Worm (Caenorhabditis elegans) whole organism, L1 larva: Measurements from ENCODE around the gene K02G10.15.

Source experiments
- C16A3.4 ChIP-seq: fragments of 150-350 bp; optimal IDR thresholded peaks from 2 replicates; lab custom pipeline; 2014; ENCODE audit warnings: missing biosample characterization, missing genetic modification characterization
- C34B4.2 ChIP-seq: sonication (generic microtip); optimal IDR thresholded peaks from 2 replicates; lab custom pipeline; 2017; ENCODE audit warnings: mild to moderate bottlenecking, missing genetic modification characterization, missing compliant biosample characterization
- alr-1 ChIP-seq: fragments of 200-800 bp; sonication (Bioruptor generic); optimal IDR thresholded peaks from 2 replicates; lab custom pipeline; 2018; ENCODE audit warnings: borderline replicate concordance, mild to moderate bottlenecking, missing genetic modification characterization, missing compliant biosample characterization
- ama-1 ChIP-seq: fragments of 150-350 bp; optimal IDR thresholded peaks from 2 replicates; lab custom pipeline; 2014
- ceh-63 ChIP-seq: fragments of 200-800 bp; sonication (Bioruptor generic); optimal IDR thresholded peaks from 2 replicates; lab custom pipeline; 2018; ENCODE audit warnings: mild to moderate bottlenecking, missing genetic modification characterization, missing compliant biosample characterization
- ceh-82 ChIP-seq, 3 experiments: fragments of 150-350 bp in 1 of 3; sonication (generic microtip) in 2 of 3; optimal IDR thresholded peaks; 2 replicates each; lab custom pipeline; 2014 to 2017; ENCODE audit warnings: missing biosample characterization in 3 of 3, missing genetic modification characterization in 3 of 3
- ceh-90 ChIP-seq: sonication (generic microtip); optimal IDR thresholded peaks from 2 replicates; lab custom pipeline; 2016; ENCODE audit warnings: missing genetic modification characterization, missing compliant biosample characterization
- ces-1 ChIP-seq: fragments of 150-350 bp; optimal IDR thresholded peaks from 2 replicates; lab custom pipeline; 2014; ENCODE audit warnings: missing biosample characterization, missing genetic modification reagents, missing genetic modification characterization
- egl-13 ChIP-seq: sonication (generic microtip); optimal IDR thresholded peaks from 2 replicates; lab custom pipeline; 2016; ENCODE audit warnings: missing genotype, missing genetic modification reagents, missing genetic modification characterization, missing compliant biosample characterization
- egl-27 ChIP-seq, 2 experiments: fragments of 150-350 bp in 1 of 2; sonication (generic microtip); optimal IDR thresholded peaks; 3 replicates each; lab custom pipeline; 2017 to 2018; ENCODE audit warnings: missing biosample characterization in 2 of 2, missing genetic modification characterization in 2 of 2, missing genetic modification reagents in 2 of 2
- elt-2 ChIP-seq: sonication (generic microtip); optimal IDR thresholded peaks from 2 replicates; lab custom pipeline; 2016; ENCODE audit warnings: missing genetic modification characterization, mild to moderate bottlenecking, inconsistent platforms, missing compliant biosample characterization, missing genetic modification reagents
- elt-3 ChIP-seq, 6 experiments: fragments of 150-350 bp in 1 of 6; sonication (generic microtip); optimal IDR thresholded peaks; 2 replicates each; lab custom pipeline; 2017 to 2018; ENCODE audit warnings: missing biosample characterization in 6 of 6, missing genetic modification characterization in 6 of 6, inconsistent platforms in 1 of 6
- ets-5 ChIP-seq: fragments of 200-800 bp; sonication (Bioruptor generic); IDR thresholded peaks from 2 replicates; pipeline ENCODE4 v1.3.6; 2022; ENCODE audit warnings: missing genetic modification characterization, missing compliant biosample characterization
- fkh-10 ChIP-seq: sonication (generic microtip); optimal IDR thresholded peaks from 2 replicates; lab custom pipeline; 2017; ENCODE audit warnings: missing biosample characterization, missing genetic modification reagents, missing genetic modification characterization
- fkh-4 ChIP-seq: sonication (generic microtip); optimal IDR thresholded peaks from 2 replicates; lab custom pipeline; 2016; ENCODE audit warnings: missing compliant biosample characterization, missing genetic modification characterization, borderline replicate concordance
- fkh-8 ChIP-seq: sonication (generic microtip); optimal IDR thresholded peaks from 2 replicates; lab custom pipeline; 2016; ENCODE audit warnings: mild to moderate bottlenecking, missing genetic modification characterization, missing compliant biosample characterization
- grh-1 ChIP-seq: fragments of 200-800 bp; sonication (Bioruptor generic); IDR thresholded peaks from 2 replicates; pipeline ENCODE4 v1.3.6; 2022; ENCODE audit warnings: missing genetic modification reagents, missing genetic modification characterization, missing compliant biosample characterization
- hlh-4 ChIP-seq: sonication (generic microtip); optimal IDR thresholded peaks from 2 replicates; lab custom pipeline; 2016; ENCODE audit warnings: mild to moderate bottlenecking, missing genetic modification characterization, missing compliant biosample characterization
- irx-1 ChIP-seq: sonication (generic microtip); optimal IDR thresholded peaks from 2 replicates; lab custom pipeline; 2016; ENCODE audit warnings: missing genetic modification characterization, missing compliant biosample characterization
- isw-1 ChIP-seq: fragments of 200-800 bp; sonication (Bioruptor generic); IDR thresholded peaks from 2 replicates; pipeline ENCODE4 v1.3.6; 2022; ENCODE audit warnings: missing genetic modification characterization, missing compliant biosample characterization
- jun-1 ChIP-seq: fragments of 150-350 bp; optimal IDR thresholded peaks from 2 replicates; lab custom pipeline; 2014; ENCODE audit warnings: missing biosample characterization, missing genetic modification reagents, missing genetic modification characterization
- lin-13 ChIP-seq: fragments of 150-350 bp; optimal IDR thresholded peaks from 2 replicates; lab custom pipeline; 2014; ENCODE audit warnings: missing biosample characterization, missing genetic modification reagents, missing genetic modification characterization
- lin-15B ChIP-seq: fragments of 150-350 bp; sonication (generic microtip); optimal IDR thresholded peaks from 3 replicates; lab custom pipeline; 2014; ENCODE audit warnings: missing biosample characterization, missing genetic modification characterization
- lin-35 ChIP-seq, 2 experiments: fragments of 150-350 bp; optimal IDR thresholded peaks; 2 replicates each; lab custom pipeline; 2014; ENCODE audit warnings: missing biosample characterization in 2 of 2, missing genetic modification characterization in 2 of 2, missing genetic modification reagents in 2 of 2
- lin-39 ChIP-seq: fragments of 150-350 bp; optimal IDR thresholded peaks from 2 replicates; lab custom pipeline; 2014; ENCODE audit warnings: missing biosample characterization, missing genetic modification reagents, missing genetic modification characterization
- mab-9 ChIP-seq: fragments of 200-800 bp; sonication (Bioruptor generic); IDR thresholded peaks from 2 replicates; pipeline ENCODE4 v1.3.6; 2022; ENCODE audit warnings: missing genetic modification reagents, missing genetic modification characterization, missing compliant biosample characterization
- mdl-1 ChIP-seq, 2 experiments: fragments of 150-350 bp; optimal IDR thresholded peaks; 2 replicates each; lab custom pipeline; 2014 to 2017; ENCODE audit warnings: missing biosample characterization in 2 of 2, missing genetic modification characterization in 2 of 2, inconsistent platforms in 1 of 2
- mef-2 ChIP-seq: fragments of 150-350 bp; optimal IDR thresholded peaks from 2 replicates; lab custom pipeline; 2014; ENCODE audit warnings: missing biosample characterization, missing genetic modification characterization
- nhr-11 ChIP-seq: fragments of 150-350 bp; optimal IDR thresholded peaks from 2 replicates; lab custom pipeline; 2014; ENCODE audit warnings: missing biosample characterization, missing genetic modification characterization
- nhr-12 ChIP-seq: sonication (generic microtip); optimal IDR thresholded peaks from 2 replicates; lab custom pipeline; 2017; ENCODE audit warnings: missing biosample characterization, missing genetic modification characterization
- nhr-19 ChIP-seq: fragments of 200-800 bp; sonication (Bioruptor generic); conservative IDR thresholded peaks from 2 replicates; pipeline ENCODE4 v1.3.6; 2022; ENCODE audit warnings: missing genetic modification characterization, missing compliant biosample characterization
- nhr-28 ChIP-seq: fragments of 150-350 bp; optimal IDR thresholded peaks from 2 replicates; lab custom pipeline; 2014; ENCODE audit warnings: missing biosample characterization, missing genetic modification characterization
- nhr-71 ChIP-seq: sonication (generic microtip); optimal IDR thresholded peaks from 2 replicates; lab custom pipeline; 2016; ENCODE audit warnings: mild to moderate bottlenecking, missing genetic modification characterization, moderate library complexity, missing compliant biosample characterization
- nhr-76 ChIP-seq: sonication (generic microtip); optimal IDR thresholded peaks from 2 replicates; lab custom pipeline; 2017; ENCODE audit warnings: missing biosample characterization, missing genetic modification characterization
- nhr-77 ChIP-seq: fragments of 150-350 bp; optimal IDR thresholded peaks from 2 replicates; lab custom pipeline; 2014; ENCODE audit warnings: missing biosample characterization, missing genetic modification characterization
- pax-3 ChIP-seq: fragments of 200-800 bp; sonication (Bioruptor generic); optimal IDR thresholded peaks from 2 replicates; lab custom pipeline; 2018; ENCODE audit warnings: mild to moderate bottlenecking, missing genetic modification characterization, moderate library complexity, missing compliant biosample characterization
- pqm-1 ChIP-seq: sonication (generic microtip); optimal IDR thresholded peaks from 3 replicates; lab custom pipeline; 2017; ENCODE audit warnings: missing biosample characterization, missing genetic modification characterization
- skn-1 ChIP-seq: fragments of 150-350 bp; optimal IDR thresholded peaks from 2 replicates; lab custom pipeline; 2014; ENCODE audit warnings: missing biosample characterization, missing genetic modification characterization
- snu-23 ChIP-seq: sonication (generic microtip); optimal IDR thresholded peaks from 2 replicates; lab custom pipeline; 2016; ENCODE audit warnings: missing genetic modification characterization, missing compliant biosample characterization
- sptf-1 ChIP-seq: fragments of 150-350 bp; optimal IDR thresholded peaks from 2 replicates; lab custom pipeline; 2014; ENCODE audit warnings: missing biosample characterization, missing genetic modification characterization
- sup-37 ChIP-seq: fragments of 200-800 bp; sonication (Bioruptor generic); optimal IDR thresholded peaks from 2 replicates; lab custom pipeline; 2018; ENCODE audit warnings: mild to moderate bottlenecking, missing genetic modification characterization, missing compliant biosample characterization
- swsn-7 ChIP-seq: sonication (generic microtip); optimal IDR thresholded peaks from 2 replicates; lab custom pipeline; 2016; ENCODE audit warnings: missing genetic modification characterization, missing compliant biosample characterization
- tbx-2 ChIP-seq: sonication (generic microtip); optimal IDR thresholded peaks from 2 replicates; lab custom pipeline; 2016; ENCODE audit warnings: missing genetic modification characterization, missing compliant biosample characterization
- unc-130 ChIP-seq: fragments of 150-350 bp; optimal IDR thresholded peaks from 2 replicates; lab custom pipeline; 2017; ENCODE audit warnings: missing biosample characterization, missing genetic modification characterization, inconsistent platforms
- unc-30 ChIP-seq: sonication (generic microtip); optimal IDR thresholded peaks from 2 replicates; lab custom pipeline; 2017; ENCODE audit warnings: missing biosample characterization, missing genetic modification characterization
- unc-62 ChIP-seq: fragments of 150-350 bp; optimal IDR thresholded peaks from 2 replicates; lab custom pipeline; 2014; ENCODE audit warnings: missing biosample characterization, missing genetic modification reagents, missing genetic modification characterization
- unc-86 ChIP-seq: sonication (generic microtip); optimal IDR thresholded peaks from 2 replicates; lab custom pipeline; 2016; ENCODE audit warnings: missing genetic modification characterization, missing compliant biosample characterization
- unc-98 ChIP-seq: fragments of 200-800 bp; sonication (Bioruptor generic); IDR thresholded peaks from 2 replicates; pipeline ENCODE4 v1.3.6; 2022; ENCODE audit warnings: missing genetic modification characterization, missing compliant biosample characterization
- vab-15 ChIP-seq: sonication (generic microtip); optimal IDR thresholded peaks from 2 replicates; lab custom pipeline; 2017; ENCODE audit warnings: missing genotype, mild to moderate bottlenecking, missing genetic modification characterization, missing compliant biosample characterization
- xbp-1 ChIP-seq: sonication (generic microtip); optimal IDR thresholded peaks from 2 replicates; lab custom pipeline; 2016; ENCODE audit warnings: missing genetic modification characterization, missing compliant biosample characterization
- ztf-4 ChIP-seq: fragments of 150-350 bp; optimal IDR thresholded peaks from 2 replicates; lab custom pipeline; 2014; ENCODE audit warnings: missing biosample characterization, missing genetic modification characterization

K02G10.15 gene

ce11 chrX:4715107-4715506 lies 32.6 kb upstream of the K02G10.15 start, which contains the start of gene rpl-25.1:
TSS of gene rpl-25.1 (plus strand) at chrX:4715178.
- no peak for TF ChIP-seq swsn-7 (tag; lab: Kevin White, UChicago)

DNA sequence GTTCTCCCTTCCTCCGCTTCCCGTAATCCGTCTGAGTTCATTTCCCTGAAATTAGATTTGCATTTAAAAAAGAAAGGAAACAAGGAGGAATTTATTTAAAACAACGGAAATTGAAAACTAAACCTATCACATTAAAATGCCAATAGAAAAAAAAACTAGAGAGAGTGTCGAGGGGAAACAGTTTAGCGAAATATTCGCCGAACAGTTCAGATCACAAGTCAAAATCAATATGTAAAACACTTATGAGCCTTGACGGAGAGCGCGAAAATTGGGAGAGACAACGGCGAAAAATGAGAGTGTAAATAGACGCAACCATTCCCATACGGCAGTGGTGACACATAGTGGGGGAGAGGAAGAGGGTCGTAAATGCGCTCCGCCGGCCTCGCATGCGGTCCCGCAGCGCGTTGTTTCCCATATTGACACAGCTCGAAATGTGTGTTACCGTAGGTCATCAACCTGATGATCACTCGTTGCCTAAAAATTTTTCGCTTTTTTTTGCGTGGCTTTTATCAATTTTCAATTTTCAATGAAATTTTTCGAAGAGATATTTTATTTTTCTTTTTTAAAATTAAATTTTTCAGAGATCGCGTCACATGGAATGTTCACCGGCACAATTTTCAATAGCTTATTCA lies 29.3 kb upstream of the K02G10.15 start, which contains the start of the genes dnj-14 and glit-1:
Gene dnj-14, minus strand, starts transcription at position 51 of the 632 bp plus-strand sequence.
Gene glit-1, plus strand, starts transcription at position 582 of the 632 bp plus-strand sequence.
- TF ChIP-seq egl-13 (tag; lab: Kevin White, UChicago): peak; percentile 28
- peak; percentile 88 for TF ChIP-seq fkh-8 (tag; lab: Kevin White, UChicago)
- peak; percentile 31 for TF ChIP-seq mef-2 (tag; lab: Kevin White, UChicago)
- TF ChIP-seq fkh-4 (tag; lab: Kevin White, UChicago): no peak
- peak; percentile 73 for TF ChIP-seq grh-1 (GFP tag; lab: Robert Waterston, UW)
- no peak for TF ChIP-seq nhr-76
- no peak for TF ChIP-seq alr-1 (tag; lab: Kevin White, UChicago)
- peak; percentile 84 to 90 for TF ChIP-seq lin-35 (GFP tag; optimal IDR thresholded peaks at IDR 0.05; lab: Kevin White, UChicago)
- peak; percentile 92 for TF ChIP-seq nhr-71 (tag; lab: Kevin White, UChicago)
- TF ChIP-seq egl-27 (tag; optimal IDR thresholded peaks at IDR 0.05; lab: Kevin White, UChicago): peak in 1 of 2 experiments; percentile 4
- no peak for TF ChIP-seq ceh-90 (tag; lab: Kevin White, UChicago)
- TF ChIP-seq C16A3.4 (tag; lab: Kevin White, UChicago): peak; percentile 92
- no peak for TF ChIP-seq C34B4.2
- peak; percentile 66 for TF ChIP-seq ztf-4 (tag; lab: Kevin White, UChicago)
- TF ChIP-seq sup-37 (GFP tag; lab: Kevin White, UChicago): peak; percentile 26
- peak; percentile 86 for TF ChIP-seq isw-1 (GFP tag; lab: Robert Waterston, UW)
- TF ChIP-seq pax-3: peak; percentile 71
- peak in 1 of 2 experiments; percentile 88 for TF ChIP-seq mdl-1 (tag; optimal IDR thresholded peaks at IDR 0.05; lab: Kevin White, UChicago)
- no peak; the same call in 1 of the 2 replicates for TF ChIP-seq unc-98 (GFP tag; lab: Robert Waterston, UW)
- TF ChIP-seq lin-13 (GFP tag; lab: Kevin White, UChicago): peak; percentile 80
- no peak for TF ChIP-seq sptf-1 (tag; lab: Kevin White, UChicago)
- peak; percentile 92 for TF ChIP-seq lin-15B (tag; lab: Kevin White, UChicago)
- TF ChIP-seq unc-62 (GFP tag; lab: Kevin White, UChicago): no peak
- TF ChIP-seq vab-15 (tag; lab: Kevin White, UChicago): peak; percentile 73
- TF ChIP-seq ets-5: no peak
- TF ChIP-seq ama-1 (lab: Kevin White, UChicago): no peak
- no peak for TF ChIP-seq ces-1 (GFP tag; lab: Kevin White, UChicago)
- no peak for TF ChIP-seq ceh-63 (GFP tag; lab: Kevin White, UChicago)
- peak; percentile 95 for TF ChIP-seq snu-23 (GFP tag; lab: Kevin White, UChicago)
- TF ChIP-seq elt-2 (tag; lab: Kevin White, UChicago): peak; percentile 76
- peak; percentile 93 for TF ChIP-seq nhr-77 (tag; lab: Kevin White, UChicago)
- peak; percentile 78 to 96 (median 80) for TF ChIP-seq ceh-82 (tag; optimal IDR thresholded peaks at IDR 0.05; lab: Kevin White, UChicago)
- no peak for TF ChIP-seq hlh-4 (tag; lab: Kevin White, UChicago)
- peak; percentile 6 for TF ChIP-seq nhr-11 (tag; lab: Kevin White, UChicago)
- peak; percentile 91 for TF ChIP-seq jun-1 (tag; lab: Kevin White, UChicago)
- TF ChIP-seq nhr-28 (tag; lab: Kevin White, UChicago): no peak
- peak; percentile 93 for TF ChIP-seq skn-1 (tag; lab: Kevin White, UChicago)
- no peak for TF ChIP-seq pqm-1 (tag; lab: Kevin White, UChicago)
- peak; percentile 87 for TF ChIP-seq nhr-19 (GFP tag; lab: Robert Waterston, UW)
- peak; percentile 74 for TF ChIP-seq mab-9 (GFP tag; lab: Robert Waterston, UW)
- peak; percentile 74 for TF ChIP-seq unc-86 (tag; lab: Kevin White, UChicago)
- peak; percentile 71 for TF ChIP-seq unc-130 (tag; lab: Kevin White, UChicago)
- TF ChIP-seq irx-1 (tag; lab: Kevin White, UChicago): peak; percentile 66
- TF ChIP-seq nhr-12 (tag; lab: Kevin White, UChicago): no peak
- TF ChIP-seq tbx-2 (tag; lab: Kevin White, UChicago): peak; percentile 90
- peak; percentile 95 for TF ChIP-seq xbp-1 (tag; lab: Kevin White, UChicago)
- peak; percentile 62 for TF ChIP-seq fkh-10
- TF ChIP-seq lin-39: peak; percentile 14
- peak in 3 of 6 experiments; percentile 52 to 86 (median 66) for TF ChIP-seq elt-3 (tag; optimal IDR thresholded peaks at IDR 0.05; lab: Kevin White, UChicago)
- no peak for TF ChIP-seq unc-30 (tag; lab: Kevin White, UChicago)
